Fruit fly (Drosophila melanogaster): Measurements from ENCODE around the gene CG17544.
A peak's percentile ranks its signal among the peaks of the same experiment; 100 is the strongest.

CG17544 gene

DNA sequence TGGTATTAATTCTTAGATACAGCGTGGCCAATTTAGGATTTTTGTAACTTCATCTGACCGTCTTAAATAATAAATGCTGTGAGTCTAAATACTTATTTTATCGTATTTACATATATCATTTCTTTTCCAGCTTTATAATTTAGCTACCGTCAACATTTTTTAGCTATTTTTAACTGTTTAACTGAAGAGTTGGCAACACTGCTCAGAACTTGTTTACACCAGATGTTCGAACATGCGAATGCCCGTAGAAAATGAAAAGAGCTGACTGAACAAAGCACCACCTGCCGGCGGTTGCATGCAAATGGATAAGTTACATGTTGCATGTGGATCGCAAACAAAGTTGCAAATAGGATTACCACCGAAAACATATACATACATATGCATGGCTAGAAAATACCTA is 34.8 kb downstream of the CG17544 start (continued):
- peak; percentile 14 for TF ChIP-seq nmo (GFP tag; optimal IDR thresholded peaks at IDR 0.05)
- no peak for TF ChIP-seq Mrtf (GFP tag; IDR thresholded peaks at IDR 0.05)
- no peak for TF ChIP-seq lab (GFP tag; optimal IDR thresholded peaks at IDR 0.05)
- TF ChIP-seq Scr (GFP tag; IDR thresholded peaks at IDR 0.05; ENCODE audit: partially characterized antibody), result no peak
- no peak for TF ChIP-seq NC2α (GFP tag; optimal IDR thresholded peaks at IDR 0.05)
- no peak for TF ChIP-seq Dad (GFP tag; optimal IDR thresholded peaks at IDR 0.05)
- TF ChIP-seq CG1792 (GFP tag; optimal IDR thresholded peaks at IDR 0.05), result no peak
- no peak for TF ChIP-seq Doc3 (GFP tag; IDR thresholded peaks at IDR 0.05; ENCODE audit: partially characterized antibody)
- TF ChIP-seq CG34224 (GFP tag; IDR thresholded peaks at IDR 0.05; ENCODE audit: partially characterized antibody), result no peak
- TF ChIP-seq salm (tag; optimal IDR thresholded peaks at IDR 0.05), result no peak
- no peak for TF ChIP-seq onecut (GFP tag; IDR thresholded peaks at IDR 0.05)
- TF ChIP-seq ara (GFP tag; IDR thresholded peaks at IDR 0.05), result no peak
- no peak for TF ChIP-seq CG31365 (tag; optimal IDR thresholded peaks at IDR 0.05)
- no peak for TF ChIP-seq cato (GFP tag; optimal IDR thresholded peaks at IDR 0.05; ENCODE audit: borderline replicate concordance)
- no peak for TF ChIP-seq gcm2 (GFP tag; optimal IDR thresholded peaks at IDR 0.05)
- no peak for TF ChIP-seq dm (GFP tag; optimal IDR thresholded peaks at IDR 0.05)
- TF ChIP-seq MTF-1 (GFP tag; optimal IDR thresholded peaks at IDR 0.05; ENCODE audit: borderline replicate concordance), result peak; percentile 24
- no peak for TF ChIP-seq CG18764 (GFP tag; optimal IDR thresholded peaks at IDR 0.05)
- TF ChIP-seq Hr51 (GFP tag; optimal IDR thresholded peaks at IDR 0.05), result peak in 1 of 2 experiments; percentile 9
- TF ChIP-seq Dll (GFP tag; IDR thresholded peaks at IDR 0.05; ENCODE audit: partially characterized antibody), result no peak
- peak; percentile 12 for TF ChIP-seq CG2875 (GFP tag; optimal IDR thresholded peaks at IDR 0.05)
- no peak for TF ChIP-seq CG8478 (optimal IDR thresholded peaks at IDR 0.05)
- no peak for TF ChIP-seq Poxn (GFP tag; IDR thresholded peaks at IDR 0.05)
- TF ChIP-seq disco-r (GFP tag; optimal IDR thresholded peaks at IDR 0.05), result no peak
- no peak for TF ChIP-seq CG6272 (GFP tag; IDR thresholded peaks at IDR 0.05)
- no peak for TF ChIP-seq ab (GFP tag; optimal IDR thresholded peaks at IDR 0.05)
- TF ChIP-seq CG1602 (GFP tag; optimal IDR thresholded peaks at IDR 0.05), result no peak
- no peak for TF ChIP-seq fd3F (GFP tag; optimal IDR thresholded peaks at IDR 0.05)
- no peak for TF ChIP-seq CG10366 (GFP tag; IDR thresholded peaks at IDR 0.05)
- no peak for TF ChIP-seq Opbp (GFP tag; IDR thresholded peaks at IDR 0.05; ENCODE audit: partially characterized antibody)
- peak; percentile 29 for TF ChIP-seq Xbp1 (GFP tag; optimal IDR thresholded peaks at IDR 0.05)
- TF ChIP-seq CG5180 (GFP tag; optimal IDR thresholded peaks at IDR 0.05), result peak; percentile 100
- TF ChIP-seq CG7839 (tag; optimal IDR thresholded peaks at IDR 0.05), result peak; percentile 35
- TF ChIP-seq sob (GFP tag; IDR thresholded peaks at IDR 0.05), result 0 out of 2 replicates have a peak, but pooled peaks have one; percentile 9
- TF ChIP-seq sqz (GFP tag; optimal IDR thresholded peaks at IDR 0.05), result no peak
- no peak for TF ChIP-seq CG17612 (GFP tag; IDR thresholded peaks at IDR 0.05)
- no peak for TF ChIP-seq Mad (GFP tag; optimal IDR thresholded peaks at IDR 0.05)
- TF ChIP-seq CG4707 (GFP tag; optimal IDR thresholded peaks at IDR 0.05), result peak; percentile 20
- peak; percentile 6 for TF ChIP-seq Hmr (GFP tag; optimal IDR thresholded peaks at IDR 0.05)
- TF ChIP-seq Elba2 (GFP tag; optimal IDR thresholded peaks at IDR 0.05), result no peak
- no peak for TF ChIP-seq tgo (GFP tag; IDR thresholded peaks at IDR 0.05)
- TF ChIP-seq trem (tag; optimal IDR thresholded peaks at IDR 0.05), result peak; percentile 6
- no peak for TF ChIP-seq CG17186 (GFP tag; optimal IDR thresholded peaks at IDR 0.05)
- no peak for TF ChIP-seq CG6854 (GFP tag; optimal IDR thresholded peaks at IDR 0.05)
- no peak for TF ChIP-seq bsh (GFP tag; optimal IDR thresholded peaks at IDR 0.05)
- no peak for TF ChIP-seq CG42726 (GFP tag; IDR thresholded peaks at IDR 0.05; ENCODE audit: partially characterized antibody)
- TF ChIP-seq CoRest (tag; optimal IDR thresholded peaks at IDR 0.05), result peak; percentile 29
- TF ChIP-seq PHDP (tag; optimal IDR thresholded peaks at IDR 0.05), result no peak
- TF ChIP-seq GATAe (GFP tag; conservative IDR thresholded peaks at IDR 0.05), result no peak
- no peak for TF ChIP-seq Dip2 (GFP tag; IDR thresholded peaks at IDR 0.05)
- TF ChIP-seq CG17912 (GFP tag; optimal IDR thresholded peaks at IDR 0.05), result no peak
